Worm (Caenorhabditis elegans) whole organism, late embryonic: Measurements from ENCODE around the gene F55C12.19.

Experiments used
- ama-1 ChIP-seq: fragments of 150-350 bp; optimal IDR thresholded peaks from 2 replicates; lab custom pipeline; 2014
- ceh-19 ChIP-seq: fragments of 200-800 bp; sonication (Bioruptor generic); optimal IDR thresholded peaks from 2 replicates; lab custom pipeline; 2018; ENCODE audit warnings: mild to moderate bottlenecking, missing genetic modification characterization, missing compliant biosample characterization
- fkh-10 ChIP-seq: fragments of 150-350 bp; optimal IDR thresholded peaks from 2 replicates; lab custom pipeline; 2014; ENCODE audit warnings: missing biosample characterization, missing genetic modification reagents, missing genetic modification characterization

- no peak for TF ChIP-seq fkh-10 (GFP tag; lab: Kevin White, UChicago)
- no peak for TF ChIP-seq ama-1 (lab: Kevin White, UChicago)
- no peak for TF ChIP-seq ceh-19
These were observed 45.6 kb upstream of the F55C12.19 start, which contains the start of gene ehs-1 for ce11 chrII:5820282-5820762.
